Fruit fly (Drosophila melanogaster): ENCODE results near the gene Tektin-C.

Gene Tektin-C

DNA sequence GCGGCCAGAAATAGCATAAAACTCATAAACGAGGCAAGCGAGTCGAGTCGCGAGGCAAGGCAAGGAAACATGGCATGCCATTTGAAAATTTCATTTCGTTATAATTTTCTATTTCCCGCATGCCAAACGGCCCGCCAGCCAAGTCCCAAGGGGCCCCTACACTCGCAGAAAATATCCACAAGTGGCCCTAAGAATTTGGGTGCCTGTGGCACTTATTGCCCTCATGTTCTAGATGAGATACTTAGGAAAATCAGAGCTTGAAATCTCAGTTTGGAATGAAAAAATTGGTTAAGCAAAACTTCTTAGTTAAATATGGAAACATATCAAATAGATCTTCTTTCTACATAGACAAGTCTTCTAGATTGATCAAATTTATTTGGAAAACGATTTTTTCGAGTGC lies 42.0 kb upstream of the Tektin-C start (continued):
- TF ChIP-seq nerfin-1 (tag; optimal IDR thresholded peaks at IDR 0.05) (no peak), Lim3 (GFP tag; IDR thresholded peaks at IDR 0.05) (no peak), Mes4 (GFP tag; optimal IDR thresholded peaks at IDR 0.05) (no peak), CG13424 (tag; optimal IDR thresholded peaks at IDR 0.05) (peak; percentile 35), sr (GFP tag; IDR thresholded peaks at IDR 0.05) (no peak), Gug (GFP tag; IDR thresholded peaks at IDR 0.05) (0 out of 4 replicates have a peak, but pooled peaks have one; percentile 12), TFAM (GFP tag; optimal IDR thresholded peaks at IDR 0.05) (no peak), dimm (GFP tag; IDR thresholded peaks at IDR 0.05) (no peak), CG3847 (GFP tag; IDR thresholded peaks at IDR 0.05) (no peak), CG13624 (GFP tag; optimal IDR thresholded peaks at IDR 0.05) (no peak), CG3281 (GFP tag; optimal IDR thresholded peaks at IDR 0.05) (no peak), Ravus (GFP tag; IDR thresholded peaks at IDR 0.05) (no peak), lbe (GFP tag; optimal IDR thresholded peaks at IDR 0.05) (no peak), CG9932 (GFP tag; IDR thresholded peaks at IDR 0.05) (peak; percentile 30; the same call in 1 of the 2 replicates), usp (GFP tag; optimal IDR thresholded peaks at IDR 0.05) (no peak), grau (tag; optimal IDR thresholded peaks at IDR 0.05) (peak; percentile 28), ci (GFP tag; IDR thresholded peaks at IDR 0.05) (no peak), Tbp (GFP tag; optimal IDR thresholded peaks at IDR 0.05) (no peak), CG7357 (GFP tag; IDR thresholded peaks at IDR 0.05) (0 out of 3 replicates have a peak, but pooled peaks have one; percentile 24), chif (GFP tag; optimal IDR thresholded peaks at IDR 0.05) (no peak), Fer1 (GFP tag; optimal IDR thresholded peaks at IDR 0.05) (no peak), CG17612 (GFP tag; IDR thresholded peaks at IDR 0.05) (no peak), Xbp1 (GFP tag; optimal IDR thresholded peaks at IDR 0.05) (no peak), CG13894 (tag; optimal IDR thresholded peaks at IDR 0.05) (no peak), CoRest (tag; optimal IDR thresholded peaks at IDR 0.05) (peak; percentile 10), Neu2 (GFP tag; optimal IDR thresholded peaks at IDR 0.05; ENCODE audit: borderline replicate concordance) (no peak), Max (GFP tag; optimal IDR thresholded peaks at IDR 0.05) (no peak), Nf-YC (tag; optimal IDR thresholded peaks at IDR 0.05) (no peak), Camta (GFP tag; optimal IDR thresholded peaks at IDR 0.05) (no peak), Lpt (GFP tag; optimal IDR thresholded peaks at IDR 0.05) (no peak), disco-r (GFP tag; optimal IDR thresholded peaks at IDR 0.05) (no peak), CG17568 (GFP tag; optimal IDR thresholded peaks at IDR 0.05) (no peak), CG6765 (GFP tag; optimal IDR thresholded peaks at IDR 0.05) (no peak), Med (GFP tag) (peak; percentile 65), CG13296 (GFP tag; optimal IDR thresholded peaks at IDR 0.05) (no peak), CG32767 (GFP tag; IDR thresholded peaks at IDR 0.05) (no peak), CG18764 (GFP tag; optimal IDR thresholded peaks at IDR 0.05) (no peak), klu (GFP tag; IDR thresholded peaks at IDR 0.05) (no peak), HLH3B (GFP tag; IDR thresholded peaks at IDR 0.05) (no peak), prd (optimal IDR thresholded peaks at IDR 0.05) (no peak), prd (GFP tag; IDR thresholded peaks at IDR 0.05) (no peak), CG8924 (tag; optimal IDR thresholded peaks at IDR 0.05) (no peak), yki (optimal IDR thresholded peaks at IDR 0.05) (no peak), slbo (GFP tag; IDR thresholded peaks at IDR 0.05) (peak; percentile 20; the same call in 1 of the 2 replicates), Rx (GFP tag; IDR thresholded peaks at IDR 0.05) (no peak), Sox102F (GFP tag; optimal IDR thresholded peaks at IDR 0.05) (peak; percentile 23), CG10366 (GFP tag; IDR thresholded peaks at IDR 0.05) (no peak), wdn (GFP tag; IDR thresholded peaks at IDR 0.05) (no peak), stwl (tag; optimal IDR thresholded peaks at IDR 0.05) (no peak), CG7928 (GFP tag; optimal IDR thresholded peaks at IDR 0.05) (no peak), Hr39 (optimal IDR thresholded peaks at IDR 0.05) (no peak), Drgx (GFP tag; IDR thresholded peaks at IDR 0.05) (no peak), dysf (GFP tag; IDR thresholded peaks at IDR 0.05) (peak; percentile 29; the same call in 1 of the 3 replicates), Ada2b (GFP tag; IDR thresholded peaks at IDR 0.05) (no peak)

All from whole organism, embryonic.